Fruit fly (Drosophila melanogaster) whole organism, embryonic: ENCODE data around the gene dyw.

ENCODE experiments used
- Adf1 ChIP-seq: fragments of 200-800 bp; sonication (Bioruptor generic); IDR thresholded peaks from 2 replicates; pipeline ENCODE4 v1.3.6; 2022; ENCODE audit warnings: missing biosample characterization, missing genetic modification characterization
- Aef1 ChIP-seq: fragments of 200-800 bp; sonication (Bioruptor generic); IDR thresholded peaks from 3 replicates; pipeline ENCODE4 v1.3.6; 2022; ENCODE audit warnings: missing biosample characterization, missing genetic modification characterization
- Antp ChIP-seq: fragments of 200-800 bp; sonication (Bioruptor generic); optimal IDR thresholded peaks from 3 replicates; lab custom pipeline; 2016; ENCODE audit warnings: missing biosample characterization, missing genetic modification characterization
- BEAF-32 ChIP-seq: fragments of 200-800 bp; sonication (Bioruptor generic); optimal IDR thresholded peaks from 3 replicates; lab custom pipeline; 2017; ENCODE audit warnings: missing biosample characterization, missing genetic modification characterization, mild to moderate bottlenecking, moderate library complexity, missing genetic modification reagents
- CG11093 ChIP-seq: fragments of 200-800 bp; sonication (Bioruptor generic); IDR thresholded peaks from 3 replicates; pipeline ENCODE4 v1.3.6; 2022; ENCODE audit warnings: missing biosample characterization, missing genetic modification characterization
- CG13287 ChIP-seq: fragments of 200-800 bp; sonication (Bioruptor generic); IDR thresholded peaks from 2 replicates; pipeline ENCODE4 v1.3.6; 2022; ENCODE audit warnings: missing biosample characterization, missing genetic modification characterization; ENCODE audit not compliant: partially characterized antibody
- CG14050 ChIP-seq: fragments of 200-800 bp; sonication (Bioruptor generic); IDR thresholded peaks from 3 replicates; pipeline ENCODE4 v1.3.6; 2022; ENCODE audit warnings: missing biosample characterization, missing genetic modification characterization
- CG14667 ChIP-seq: fragments of 200-800 bp; sonication (Bioruptor generic); IDR thresholded peaks from 2 replicates; pipeline ENCODE4 v1.3.6; 2022; ENCODE audit warnings: missing biosample characterization, missing genetic modification characterization
- CG14710 ChIP-seq: fragments of 200-800 bp; sonication (Bioruptor generic); optimal IDR thresholded peaks from 3 replicates; lab custom pipeline; 2019; ENCODE audit warnings: missing biosample characterization, mild to moderate bottlenecking, missing genetic modification characterization, moderate library complexity
- CG15011 ChIP-seq: fragments of 200-800 bp; sonication (Bioruptor generic); optimal IDR thresholded peaks from 3 replicates; lab custom pipeline; 2018; ENCODE audit warnings: missing biosample characterization, mild to moderate bottlenecking, missing genetic modification characterization
- CG16779 ChIP-seq: fragments of 200-800 bp; sonication (Bioruptor generic); IDR thresholded peaks from 2 replicates; pipeline ENCODE4 v1.3.6; 2022; ENCODE audit warnings: missing biosample characterization, missing genetic modification characterization
- CG16813 ChIP-seq: fragments of 200-800 bp; sonication (Bioruptor generic); IDR thresholded peaks from 3 replicates; pipeline ENCODE4 v1.3.6; 2022; ENCODE audit warnings: missing biosample characterization, missing genetic modification characterization; ENCODE audit not compliant: partially characterized antibody
- CG17829 ChIP-seq: fragments of 200-800 bp; optimal IDR thresholded peaks from 2 replicates; lab custom pipeline; 2019; ENCODE audit warnings: missing biosample characterization, mild to moderate bottlenecking, missing genetic modification characterization, moderate library complexity
- CG18262 ChIP-seq: fragments of 200-800 bp; optimal IDR thresholded peaks from 3 replicates; lab custom pipeline; 2019; ENCODE audit warnings: missing biosample characterization, mild to moderate bottlenecking, missing genetic modification characterization, moderate library complexity
- CG18619 ChIP-seq: fragments of 200-800 bp; sonication (Bioruptor generic); optimal IDR thresholded peaks from 3 replicates; lab custom pipeline; 2017; ENCODE audit warnings: missing biosample characterization, mild to moderate bottlenecking, missing genetic modification characterization
- CG2116 ChIP-seq: fragments of 200-800 bp; sonication (Bioruptor generic); optimal IDR thresholded peaks from 3 replicates; lab custom pipeline; 2018; ENCODE audit warnings: missing biosample characterization, mild to moderate bottlenecking, missing genetic modification characterization
- CG2120 ChIP-seq: fragments of 200-800 bp; sonication (Bioruptor generic); optimal IDR thresholded peaks from 3 replicates; lab custom pipeline; 2016; ENCODE audit warnings: missing biosample characterization, missing genetic modification characterization
- CG3065 ChIP-seq: fragments of 200-800 bp; sonication (Bioruptor generic); optimal IDR thresholded peaks from 2 replicates; lab custom pipeline; 2016; ENCODE audit warnings: missing biosample characterization, missing genetic modification characterization
- CG34224 ChIP-seq: fragments of 200-800 bp; sonication (Bioruptor generic); IDR thresholded peaks from 3 replicates; pipeline ENCODE4 v1.3.6; 2022; ENCODE audit warnings: missing biosample characterization, missing genetic modification characterization; ENCODE audit not compliant: partially characterized antibody
- CG7556 ChIP-seq: fragments of 200-800 bp; sonication (Bioruptor generic); optimal IDR thresholded peaks from 2 replicates; lab custom pipeline; 2017; ENCODE audit warnings: missing biosample characterization, mild to moderate bottlenecking, missing genetic modification characterization
- CG7963 ChIP-seq: fragments of 200-800 bp; sonication (Bioruptor generic); IDR thresholded peaks from 3 replicates; pipeline ENCODE4 v1.3.6; 2022; ENCODE audit warnings: missing biosample characterization, missing genetic modification characterization; ENCODE audit not compliant: partially characterized antibody
- CG8388 ChIP-seq: fragments of 200-800 bp; sonication (Bioruptor generic); optimal IDR thresholded peaks from 2 replicates; lab custom pipeline; 2019; ENCODE audit warnings: missing biosample characterization, mild to moderate bottlenecking, missing genetic modification characterization, moderate library complexity
- CG8944 ChIP-seq: fragments of 200-800 bp; sonication (Bioruptor generic); optimal IDR thresholded peaks from 3 replicates; lab custom pipeline; 2016; ENCODE audit warnings: missing biosample characterization, missing genetic modification characterization
- Camta ChIP-seq: fragments of 200-800 bp; sonication (Bioruptor generic); optimal IDR thresholded peaks from 2 replicates; lab custom pipeline; 2016; ENCODE audit warnings: missing biosample characterization, missing genetic modification characterization
- Chrac-16 ChIP-seq: fragments of 200-800 bp; sonication (Bioruptor generic); optimal IDR thresholded peaks from 3 replicates; lab custom pipeline; 2016; ENCODE audit warnings: missing biosample characterization, missing genetic modification characterization
- CoRest ChIP-seq: fragments of 200-800 bp; sonication (Bioruptor generic); optimal IDR thresholded peaks from 3 replicates; lab custom pipeline; 2018; ENCODE audit warnings: missing biosample characterization, mild to moderate bottlenecking, missing genetic modification characterization, moderate library complexity
- D ChIP-seq, 2 experiments: fragments of 200-800 bp in 1 of 2; fragments of >200 bp in 1 of 2; sonication (Bioruptor generic) in 1 of 2; optimal IDR thresholded peaks; 2 replicates in 1 of 2; 3 replicates in 1 of 2; lab custom pipeline; 2017; ENCODE audit warnings: mild to moderate bottlenecking in 1 of 2, missing biosample characterization in 1 of 2, missing genetic modification characterization in 1 of 2, missing genetic modification reagents in 1 of 2
- Dref ChIP-seq: fragments of 200-800 bp; sonication (Bioruptor generic); IDR thresholded peaks from 2 replicates; pipeline ENCODE4 v1.3.6; 2022; ENCODE audit warnings: missing biosample characterization, missing genetic modification characterization
- Lhr ChIP-seq: fragments of 200-800 bp; sonication (Bioruptor generic); optimal IDR thresholded peaks from 3 replicates; lab custom pipeline; 2017; ENCODE audit warnings: mild to moderate bottlenecking, missing biosample characterization, missing genetic modification reagents, missing genetic modification characterization
- Ptx1 ChIP-seq: fragments of 200-800 bp; sonication (Bioruptor generic); IDR thresholded peaks from 2 replicates; pipeline ENCODE4 v1.3.6; 2022; ENCODE audit warnings: missing biosample characterization, missing genetic modification characterization
- Stat92E ChIP-seq, 3 experiments: fragments of >200 bp in 2 of 3; fragments of 200-800 bp in 1 of 3; sonication (Bioruptor generic) in 1 of 3; optimal IDR thresholded peaks; 2 replicates each; lab custom pipeline; 2017 to 2019; ENCODE audit warnings: missing biosample characterization in 3 of 3, missing genetic modification characterization in 3 of 3, mild to moderate bottlenecking in 1 of 3, moderate library complexity in 1 of 3
- ac ChIP-seq: fragments of 200-800 bp; sonication (Bioruptor generic); optimal IDR thresholded peaks from 3 replicates; lab custom pipeline; 2017; ENCODE audit warnings: missing biosample characterization, mild to moderate bottlenecking, missing genetic modification characterization
- al ChIP-seq: fragments of 200-800 bp; sonication (Bioruptor generic); IDR thresholded peaks from 2 replicates; pipeline ENCODE4 v1.3.6; 2022; ENCODE audit warnings: missing biosample characterization, missing genetic modification characterization
- ash1 ChIP-seq: fragments of 200-800 bp; sonication (Bioruptor generic); optimal IDR thresholded peaks from 2 replicates; lab custom pipeline; 2018; ENCODE audit warnings: missing biosample characterization, mild to moderate bottlenecking, missing genetic modification characterization
- ato ChIP-seq: fragments of 200-800 bp; sonication (Bioruptor generic); IDR thresholded peaks from 2 replicates; pipeline ENCODE4 v1.3.6; 2022; ENCODE audit warnings: missing biosample characterization, missing genetic modification characterization; ENCODE audit not compliant: partially characterized antibody
- bab2 ChIP-seq: fragments of 200-800 bp; sonication (Bioruptor generic); optimal IDR thresholded peaks from 2 replicates; lab custom pipeline; 2016; ENCODE audit warnings: missing biosample characterization, missing genetic modification characterization
- bbx ChIP-seq: fragments of 200-800 bp; sonication (Bioruptor generic); IDR thresholded peaks from 2 replicates; pipeline ENCODE4 v1.3.6; 2022; ENCODE audit warnings: missing biosample characterization, missing genetic modification characterization; ENCODE audit not compliant: partially characterized antibody
- bowl ChIP-seq: fragments of 200-800 bp; sonication (Bioruptor generic); IDR thresholded peaks from 2 replicates; pipeline ENCODE4 v1.3.6; 2022; ENCODE audit warnings: missing biosample characterization, missing genetic modification characterization
- cato ChIP-seq: fragments of 200-800 bp; sonication (Bioruptor generic); optimal IDR thresholded peaks from 2 replicates; lab custom pipeline; 2016; ENCODE audit warnings: missing biosample characterization, missing genetic modification characterization, borderline replicate concordance
- dati ChIP-seq: fragments of 200-800 bp; sonication (Bioruptor generic); IDR thresholded peaks from 2 replicates; pipeline ENCODE4 v1.3.6; 2022; ENCODE audit warnings: missing biosample characterization, missing genetic modification characterization
- en ChIP-seq: fragments of 200-800 bp; sonication (Bioruptor generic); optimal IDR thresholded peaks from 2 replicates; lab custom pipeline; 2016; ENCODE audit warnings: missing biosample characterization, missing genetic modification characterization
- esg ChIP-seq: fragments of 200-800 bp; sonication (Bioruptor generic); conservative IDR thresholded peaks from 2 replicates; pipeline ENCODE4 v1.3.6; 2022; ENCODE audit warnings: missing biosample characterization, missing genetic modification characterization
- gcm ChIP-seq: fragments of 200-800 bp; sonication (Bioruptor generic); optimal IDR thresholded peaks from 2 replicates; lab custom pipeline; 2019; ENCODE audit warnings: missing biosample characterization, mild to moderate bottlenecking, missing genetic modification characterization, moderate library complexity
- grau ChIP-seq: fragments of 200-800 bp; optimal IDR thresholded peaks from 3 replicates; lab custom pipeline; 2019; ENCODE audit warnings: missing biosample characterization, mild to moderate bottlenecking, missing genetic modification characterization, moderate library complexity
- ind ChIP-seq: fragments of 200-800 bp; sonication (Bioruptor generic); optimal IDR thresholded peaks from 3 replicates; lab custom pipeline; 2016; ENCODE audit warnings: missing biosample characterization, missing genetic modification characterization
- sd ChIP-seq: fragments of 200-800 bp; sonication (Bioruptor generic); optimal IDR thresholded peaks from 3 replicates; lab custom pipeline; 2018; ENCODE audit warnings: missing biosample characterization, mild to moderate bottlenecking, missing genetic modification characterization, moderate library complexity
- vvl ChIP-seq: fragments of 200-800 bp; sonication (Bioruptor generic); IDR thresholded peaks from 2 replicates; pipeline ENCODE4 v1.3.6; 2022; ENCODE audit warnings: missing biosample characterization, missing genetic modification characterization
- wor ChIP-seq: fragments of 200-800 bp; sonication (Bioruptor generic); IDR thresholded peaks from 2 replicates; pipeline ENCODE4 v1.3.6; 2022; ENCODE audit warnings: missing biosample characterization, missing genetic modification characterization
- zen ChIP-seq: fragments of 200-800 bp; sonication (Bioruptor generic); optimal IDR thresholded peaks from 3 replicates; lab custom pipeline; 2018; ENCODE audit warnings: missing biosample characterization, mild to moderate bottlenecking, missing genetic modification characterization, moderate library complexity

The dyw gene

DNA sequence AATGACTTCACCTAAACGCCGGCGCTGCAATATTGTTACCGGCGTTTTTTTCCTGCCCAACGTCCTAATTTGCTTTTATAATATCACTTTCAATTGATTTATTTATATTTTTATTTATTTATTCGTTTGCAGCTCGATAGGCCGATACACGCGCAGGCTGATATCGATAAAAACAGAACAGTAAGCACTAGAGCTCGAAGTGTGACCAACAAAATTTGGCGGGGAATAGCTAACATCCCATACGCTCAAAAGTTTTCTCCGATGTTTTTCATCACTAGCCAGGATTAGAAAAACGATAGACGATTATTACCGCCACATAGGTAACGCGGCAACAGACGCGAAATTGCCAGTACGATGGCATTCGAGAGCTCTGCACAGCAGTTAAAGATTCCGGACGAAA lies 20.1 kb upstream of the dyw start, which contains the start of the genes CG2685 and CG2694 (continued):
- peak; percentile 9 for TF ChIP-seq zen (tag; lab: Kevin White, UChicago)
- peak; percentile 78 for TF ChIP-seq CG16813 (GFP tag; lab: Robert Waterston, UW)
- peak; percentile 85 for TF ChIP-seq CG34224 (GFP tag; lab: Robert Waterston, UW)
- TF ChIP-seq CG15011 (GFP tag; lab: Kevin White, UChicago): no peak
- TF ChIP-seq Lhr (GFP tag; lab: Kevin White, UChicago): peak; percentile 4
- peak; percentile 30 for TF ChIP-seq CG2120
- TF ChIP-seq CoRest (tag; lab: Kevin White, UChicago): peak; percentile 18
- peak; percentile 68 for TF ChIP-seq ato (GFP tag; lab: Robert Waterston, UW)
- no peak for TF ChIP-seq Stat92E (GFP tag; optimal IDR thresholded peaks at IDR 0.05; lab: Kevin White, UChicago)
- TF ChIP-seq ac (GFP tag; lab: Kevin White, UChicago): no peak
- 0 out of 2 replicates have a peak, but pooled peaks have one; percentile 27 for TF ChIP-seq vvl (GFP tag; lab: Robert Waterston, UW)
- peak; percentile 82 for TF ChIP-seq CG13287
- TF ChIP-seq CG14710 (tag; lab: Kevin White, UChicago): peak; percentile 13
- TF ChIP-seq CG2116 (GFP tag; lab: Kevin White, UChicago): peak; percentile 48
- TF ChIP-seq Dref (GFP tag; lab: Robert Waterston, UW): peak; percentile 90
- peak; percentile 79 for TF ChIP-seq bbx (GFP tag; lab: Robert Waterston, UW)
- no peak for TF ChIP-seq cato
- TF ChIP-seq CG8944: no peak
- TF ChIP-seq BEAF-32 (GFP tag; lab: Kevin White, UChicago): peak; percentile 74
- no peak for TF ChIP-seq en

DNA sequence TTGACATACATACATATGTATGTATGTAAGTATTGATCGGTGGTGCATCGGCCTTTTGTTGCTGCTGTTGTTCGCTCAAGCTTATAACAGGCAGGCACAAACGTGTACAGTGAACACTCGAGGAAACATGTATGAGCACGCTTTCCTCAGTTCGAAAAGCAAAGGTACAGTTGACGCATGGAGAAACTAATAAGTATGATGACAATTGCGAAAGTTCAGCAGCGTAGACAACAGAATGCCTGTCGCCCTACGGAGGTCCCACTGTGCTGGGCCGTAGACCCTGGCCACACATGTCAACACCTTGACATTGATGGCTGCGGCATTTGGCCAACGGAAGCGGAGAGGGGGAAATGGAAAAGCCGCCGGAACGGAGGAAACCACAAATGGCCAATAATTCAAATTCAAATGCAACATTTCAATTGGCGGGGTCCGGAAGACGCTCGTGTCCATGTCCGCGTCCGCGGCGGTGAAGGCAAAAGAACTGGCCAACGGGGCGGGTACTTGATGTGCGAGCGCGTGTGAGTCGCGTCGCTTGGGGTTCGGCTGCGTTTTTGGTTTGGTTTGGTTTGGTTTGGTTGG lies 14.6 kb upstream of the dyw start, which contains the start of gene CG2681:
TSS of gene CG2681 (plus strand) at position 529 of the 579 bp plus-strand sequence.
- TF ChIP-seq gcm: no peak
- TF ChIP-seq CG17829: no peak
- peak; percentile 63 for TF ChIP-seq Ptx1
- TF ChIP-seq CG18619: no peak
- TF ChIP-seq Chrac-16: no peak
- TF ChIP-seq bab2 (GFP tag; lab: Kevin White, UChicago): peak; percentile 31
- TF ChIP-seq CG8388 (GFP tag; lab: Kevin White, UChicago): no peak
- TF ChIP-seq Adf1: no peak
- peak; percentile 71 for TF ChIP-seq grau (tag; lab: Kevin White, UChicago)
- no peak for TF ChIP-seq D (optimal IDR thresholded peaks at IDR 0.05; lab: Kevin White, UChicago)
- no peak for TF ChIP-seq D (GFP tag; optimal IDR thresholded peaks at IDR 0.05; lab: Kevin White, UChicago)
- TF ChIP-seq ash1 (GFP tag; lab: Kevin White, UChicago): no peak
- TF ChIP-seq al: peak; percentile 50
- peak; percentile 45 for TF ChIP-seq ind (GFP tag; lab: Kevin White, UChicago)
- peak; percentile 24; the same call in 1 of the 2 replicates for TF ChIP-seq wor
- peak; percentile 57; the same call in 1 of the 3 replicates for TF ChIP-seq CG11093
- TF ChIP-seq CG14667 (GFP tag; lab: Robert Waterston, UW): peak; percentile 46; the same call in 1 of the 2 replicates
- TF ChIP-seq dati (GFP tag; lab: Robert Waterston, UW): no peak
- TF ChIP-seq CG14050 (GFP tag; lab: Robert Waterston, UW): peak; percentile 27; the same call in 1 of the 3 replicates
- TF ChIP-seq CG18262 (tag; lab: Kevin White, UChicago): no peak
- no peak for TF ChIP-seq CG3065 (GFP tag; lab: Kevin White, UChicago)
- peak; percentile 46 for TF ChIP-seq esg (GFP tag; lab: Robert Waterston, UW)
- TF ChIP-seq Antp: peak; percentile 46
- no peak for TF ChIP-seq sd (tag; lab: Kevin White, UChicago)
- no peak for TF ChIP-seq CG7963 (GFP tag; lab: Robert Waterston, UW)
- peak; percentile 21 for TF ChIP-seq CG7556 (GFP tag; lab: Kevin White, UChicago)
- TF ChIP-seq Camta: no peak
- peak; percentile 43; the same call in 1 of the 3 replicates for TF ChIP-seq Aef1
- TF ChIP-seq bowl (GFP tag; lab: Robert Waterston, UW): no peak
- TF ChIP-seq CG16779 (GFP tag; lab: Robert Waterston, UW): peak; percentile 59; the same call in 1 of the 2 replicates
